Fruit fly (Drosophila melanogaster): ENCODE results near the gene CG4907.

The CG4907 gene

DNA sequence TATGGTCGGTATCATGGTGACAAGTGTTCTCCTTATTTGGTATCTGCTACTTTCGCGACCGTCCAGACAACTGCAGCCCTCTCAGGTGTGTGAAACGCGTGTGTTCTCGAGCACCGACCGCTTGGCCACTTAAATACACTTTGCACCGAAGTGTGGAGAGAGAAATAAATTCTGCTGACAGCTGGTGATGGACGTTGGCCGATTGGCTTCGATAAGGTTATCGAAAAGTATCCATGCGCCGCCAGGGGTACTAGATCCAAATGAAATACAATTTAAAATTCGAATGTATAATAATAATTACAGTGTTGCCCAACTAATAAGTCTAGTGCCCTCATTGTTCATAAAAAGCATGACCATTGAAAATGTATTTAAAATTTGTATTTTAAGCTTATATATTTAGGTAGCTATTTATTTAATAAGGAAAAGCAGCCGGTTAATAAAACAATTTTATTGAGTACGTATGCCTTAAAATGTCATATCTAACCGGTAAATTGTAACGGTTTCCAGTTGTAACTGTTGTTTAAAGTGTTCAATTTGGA is 24.2 kb downstream of the CG4907 start, which contains the start of the genes Gclm and CG17625 (continued):
- TF ChIP-seq CG11247 (GFP tag; IDR thresholded peaks at IDR 0.05) (no peak), CG8290 (GFP tag; optimal IDR thresholded peaks at IDR 0.05) (peak; percentile 33), CG8290 (tag; optimal IDR thresholded peaks at IDR 0.05) (no peak), CG12942 (GFP tag; optimal IDR thresholded peaks at IDR 0.05) (peak; percentile 4), zen2 (GFP tag; IDR thresholded peaks at IDR 0.05; ENCODE audit: partially characterized antibody) (peak; percentile 65), hth (optimal IDR thresholded peaks at IDR 0.05) (no peak), hbn (GFP tag; IDR thresholded peaks at IDR 0.05; ENCODE audit: partially characterized antibody) (peak; percentile 61), CG17328 (GFP tag; IDR thresholded peaks at IDR 0.05) (no peak), CG2199 (GFP tag; IDR thresholded peaks at IDR 0.05) (peak; percentile 61; the same call in 1 of the 3 replicates), CG12744 (GFP tag; optimal IDR thresholded peaks at IDR 0.05) (peak; percentile 27), CG34224 (GFP tag; IDR thresholded peaks at IDR 0.05; ENCODE audit: partially characterized antibody) (peak; percentile 75), Spps (tag; optimal IDR thresholded peaks at IDR 0.05) (no peak), CG18599 (GFP tag; optimal IDR thresholded peaks at IDR 0.05) (peak; percentile 63), Dbx (GFP tag; IDR thresholded peaks at IDR 0.05) (peak; percentile 85), bowl (GFP tag; IDR thresholded peaks at IDR 0.05) (no peak), CG6854 (GFP tag; optimal IDR thresholded peaks at IDR 0.05) (peak; percentile 59), Doc2 (GFP tag; IDR thresholded peaks at IDR 0.05) (no peak), CG6254 (GFP tag; optimal IDR thresholded peaks at IDR 0.05) (peak; percentile 31), sd (tag; optimal IDR thresholded peaks at IDR 0.05) (peak; percentile 45), CG11398 (GFP tag; optimal IDR thresholded peaks at IDR 0.05) (no peak), Rx (GFP tag; IDR thresholded peaks at IDR 0.05) (no peak), mirr (GFP tag; optimal IDR thresholded peaks at IDR 0.05) (peak; percentile 56), CG13424 (tag; optimal IDR thresholded peaks at IDR 0.05) (peak; percentile 58), CG34376 (GFP tag; optimal IDR thresholded peaks at IDR 0.05) (peak; percentile 59), sim (GFP tag; IDR thresholded peaks at IDR 0.05) (no peak), CG31224 (GFP tag; IDR thresholded peaks at IDR 0.05) (0 out of 2 replicates have a peak, but pooled peaks have one; percentile 16), CG3838 (GFP tag; optimal IDR thresholded peaks at IDR 0.05) (no peak), Doc3 (GFP tag; IDR thresholded peaks at IDR 0.05; ENCODE audit: partially characterized antibody) (peak; percentile 41; the same call in 1 of the 3 replicates), row (GFP tag; IDR thresholded peaks at IDR 0.05) (peak; percentile 88), zfh1 (GFP tag; IDR thresholded peaks at IDR 0.05) (peak; percentile 38; the same call in 1 of the 3 replicates), Atf6 (GFP tag; IDR thresholded peaks at IDR 0.05) (no peak), Stat92E (GFP tag; optimal IDR thresholded peaks at IDR 0.05) (peak in 1 of 3 experiments; percentile 72), ken (GFP tag; IDR thresholded peaks at IDR 0.05) (peak; percentile 14; the same call in 1 of the 3 replicates), CG15696 (tag; optimal IDR thresholded peaks at IDR 0.05) (peak; percentile 34), so (GFP tag; IDR thresholded peaks at IDR 0.05) (0 out of 3 replicates have a peak, but pooled peaks have one; percentile 32), Ravus (GFP tag; IDR thresholded peaks at IDR 0.05) (no peak), CG6813 (GFP tag; optimal IDR thresholded peaks at IDR 0.05) (peak; percentile 43), CG2120 (GFP tag; optimal IDR thresholded peaks at IDR 0.05) (peak; percentile 78), Sry-δ (GFP tag; optimal IDR thresholded peaks at IDR 0.05) (peak; percentile 92), CG18476 (GFP tag; optimal IDR thresholded peaks at IDR 0.05) (peak; percentile 18), CG18262 (tag; optimal IDR thresholded peaks at IDR 0.05) (peak; percentile 48), lab (GFP tag; optimal IDR thresholded peaks at IDR 0.05) (peak; percentile 50), sr (GFP tag; IDR thresholded peaks at IDR 0.05) (no peak), psq (GFP tag; optimal IDR thresholded peaks at IDR 0.05) (peak; percentile 0), slou (GFP tag; optimal IDR thresholded peaks at IDR 0.05) (no peak), toy (GFP tag; IDR thresholded peaks at IDR 0.05) (0 out of 2 replicates have a peak, but pooled peaks have one; percentile 10), dysf (GFP tag; IDR thresholded peaks at IDR 0.05) (peak; percentile 56; the same call in 2 of the 3 replicates), CG9817 (tag; optimal IDR thresholded peaks at IDR 0.05) (peak; percentile 55), bigmax (GFP tag; optimal IDR thresholded peaks at IDR 0.05) (no peak), eve (GFP tag; optimal IDR thresholded peaks at IDR 0.05) (no peak)

All from whole organism, embryonic.